Fruit fly (Drosophila melanogaster): ENCODE data around the gene CG42505.

Gene CG42505

dm6 chr3R:11991538-11992164 is 39.9 kb downstream of the CG42505 start (continued):
- no peak for TF ChIP-seq esn (GFP tag; optimal IDR thresholded peaks at IDR 0.05)
- no peak for TF ChIP-seq Eip75B (GFP tag; optimal IDR thresholded peaks at IDR 0.05)
- no peak for TF ChIP-seq cyc (GFP tag; optimal IDR thresholded peaks at IDR 0.05)
- no peak for TF ChIP-seq CG34406 (GFP tag; optimal IDR thresholded peaks at IDR 0.05)
- TF ChIP-seq CG6854 (GFP tag; optimal IDR thresholded peaks at IDR 0.05), result peak; percentile 80
- no peak for TF ChIP-seq CG8119 (GFP tag; IDR thresholded peaks at IDR 0.05)
- TF ChIP-seq CG6792 (GFP tag; optimal IDR thresholded peaks at IDR 0.05), result no peak
- TF ChIP-seq acj6 (GFP tag; optimal IDR thresholded peaks at IDR 0.05), result no peak
- TF ChIP-seq Lpt (GFP tag; optimal IDR thresholded peaks at IDR 0.05), result no peak
- no peak for TF ChIP-seq salr (GFP tag; optimal IDR thresholded peaks at IDR 0.05)
- no peak for TF ChIP-seq CG11294 (GFP tag; IDR thresholded peaks at IDR 0.05)
- no peak for TF ChIP-seq Hr38 (GFP tag; optimal IDR thresholded peaks at IDR 0.05)
- TF ChIP-seq CG3919 (GFP tag; optimal IDR thresholded peaks at IDR 0.05), result no peak

- no peak for TF ChIP-seq Smox (GFP tag; optimal IDR thresholded peaks at IDR 0.05)
- no peak for TF ChIP-seq CG16779 (tag; optimal IDR thresholded peaks at IDR 0.05)
- TF ChIP-seq CG4318 (GFP tag; optimal IDR thresholded peaks at IDR 0.05), result no peak
- no peak for TF ChIP-seq svp (GFP tag)
- no peak for TF ChIP-seq Blimp-1 (GFP tag; optimal IDR thresholded peaks at IDR 0.05)
- TF ChIP-seq CG10631 (GFP tag; optimal IDR thresholded peaks at IDR 0.05), result no peak
- TF ChIP-seq cyc (GFP tag; optimal IDR thresholded peaks at IDR 0.05), result no peak
- TF ChIP-seq CG31627 (GFP tag; optimal IDR thresholded peaks at IDR 0.05), result no peak
- no peak for TF ChIP-seq Hr4 (GFP tag; optimal IDR thresholded peaks at IDR 0.05)
- no peak for TF ChIP-seq spab (GFP tag; optimal IDR thresholded peaks at IDR 0.05)
- no peak for TF ChIP-seq Hr39 (GFP tag; optimal IDR thresholded peaks at IDR 0.05)
- no peak for TF ChIP-seq CG11902 (GFP tag; optimal IDR thresholded peaks at IDR 0.05)
- TF ChIP-seq Met (GFP tag; optimal IDR thresholded peaks at IDR 0.05), result no peak
- TF ChIP-seq ss (GFP tag; optimal IDR thresholded peaks at IDR 0.05), result no peak
These were observed 41.6 kb downstream of the CG42505 start for dm6 chr3R:11989996-11990395.

dm6 chr3R:11989206-11989605 is 42.4 kb downstream of the CG42505 start:
- TF ChIP-seq CG6163 (GFP tag; IDR thresholded peaks at IDR 0.05) (0 out of 3 replicates have a peak, but pooled peaks have one; percentile 24), CG3032 (tag; optimal IDR thresholded peaks at IDR 0.05) (no peak)

dm6 chr3R:11984862-11985261 is 46.7 kb downstream of the CG42505 start:
- TF ChIP-seq Eip78C (GFP tag) (peak; percentile 75), CG4318 (GFP tag; optimal IDR thresholded peaks at IDR 0.05) (no peak), CG7368 (GFP tag; optimal IDR thresholded peaks at IDR 0.05) (no peak), Hr38 (GFP tag; optimal IDR thresholded peaks at IDR 0.05) (no peak), CG34406 (GFP tag; optimal IDR thresholded peaks at IDR 0.05) (no peak), OdsH (GFP tag; optimal IDR thresholded peaks at IDR 0.05) (no peak), CG31627 (GFP tag; optimal IDR thresholded peaks at IDR 0.05) (no peak), svp (GFP tag) (peak; percentile 99), net (GFP tag; optimal IDR thresholded peaks at IDR 0.05) (no peak), CG11762 (GFP tag; optimal IDR thresholded peaks at IDR 0.05; ENCODE audit: insufficient read depth) (no peak), CG6854 (GFP tag; optimal IDR thresholded peaks at IDR 0.05) (no peak), ss (GFP tag; optimal IDR thresholded peaks at IDR 0.05) (peak in 1 of 2 experiments; percentile 22), pdm3 (GFP tag; optimal IDR thresholded peaks at IDR 0.05) (no peak), Sox14 (GFP tag; optimal IDR thresholded peaks at IDR 0.05) (no peak)

dm6 chr3R:11984441-11984840 is 47.1 kb downstream of the CG42505 start, which contains the start of gene CG3397:
TSS of gene CG3397 (minus strand) at chr3R:11984541.
- TF ChIP-seq OdsH (GFP tag; optimal IDR thresholded peaks at IDR 0.05) (no peak), ss (GFP tag; optimal IDR thresholded peaks at IDR 0.05) (no peak), Hr4 (GFP tag; optimal IDR thresholded peaks at IDR 0.05) (no peak), Eip75B (GFP tag; optimal IDR thresholded peaks at IDR 0.05) (no peak), CG6854 (GFP tag; optimal IDR thresholded peaks at IDR 0.05) (no peak), cyc (GFP tag; optimal IDR thresholded peaks at IDR 0.05) (no peak), topi (GFP tag; optimal IDR thresholded peaks at IDR 0.05) (no peak), achi (GFP tag; optimal IDR thresholded peaks at IDR 0.05) (no peak), Gug (GFP tag; IDR thresholded peaks at IDR 0.05) (no peak), Sox14 (GFP tag; optimal IDR thresholded peaks at IDR 0.05) (no peak), CG8319 (GFP tag; optimal IDR thresholded peaks at IDR 0.05) (no peak), lz (GFP tag; optimal IDR thresholded peaks at IDR 0.05) (no peak), CG6163 (GFP tag; IDR thresholded peaks at IDR 0.05) (no peak), CG4318 (GFP tag; optimal IDR thresholded peaks at IDR 0.05) (no peak), Sox102F (GFP tag; optimal IDR thresholded peaks at IDR 0.05) (no peak), CG8632 (GFP tag; optimal IDR thresholded peaks at IDR 0.05) (no peak), CG8119 (GFP tag; IDR thresholded peaks at IDR 0.05) (no peak), CG3919 (GFP tag; optimal IDR thresholded peaks at IDR 0.05) (no peak), eg (GFP tag; IDR thresholded peaks at IDR 0.05) (no peak), pdm3 (GFP tag; optimal IDR thresholded peaks at IDR 0.05) (no peak)

Data from whole organism, prepupa.